Worm (Caenorhabditis elegans): ENCODE measurements around the gene ceeh-1.

DNA sequence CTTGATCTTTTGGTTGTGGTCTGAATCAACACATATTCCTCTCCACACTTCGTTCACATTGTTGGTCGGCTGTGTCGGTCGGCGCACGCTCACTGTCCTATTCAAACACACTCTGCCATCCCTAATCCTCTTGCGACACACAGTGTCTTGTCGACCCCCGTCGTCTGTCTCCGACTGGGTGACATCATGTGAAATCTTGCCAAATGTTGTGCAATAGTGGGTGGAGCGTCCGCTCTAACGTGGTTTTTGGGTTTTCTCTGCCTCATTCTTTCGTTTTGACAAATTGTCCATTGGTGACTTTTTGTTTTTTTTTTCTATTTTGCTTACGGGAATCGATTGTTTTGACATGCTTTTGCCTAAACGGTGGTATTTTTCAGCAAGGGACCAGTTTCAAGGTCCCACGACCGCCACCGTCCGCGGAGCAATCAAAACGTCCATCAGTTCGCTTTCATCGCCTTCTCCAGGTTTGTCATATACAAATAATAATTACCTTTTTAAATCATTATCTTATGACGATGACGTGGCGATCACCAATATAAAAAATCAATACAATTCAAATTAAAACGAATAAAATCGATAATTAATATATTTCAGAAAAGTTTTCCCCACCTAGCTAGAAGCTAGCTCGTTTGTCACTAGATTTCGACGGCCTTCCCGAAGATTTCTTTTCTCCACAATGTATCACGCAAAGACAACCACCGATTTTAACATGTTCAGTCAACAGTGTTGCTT lies 1.8 kb upstream of the ceeh-1 start:
- peak; percentile 78 for TF ChIP-seq flt-1 (GFP tag; IDR thresholded peaks at IDR 0.05)
- no peak for TF ChIP-seq ref-1 (GFP tag; conservative IDR thresholded peaks at IDR 0.05)
- TF ChIP-seq cog-1 (tag; optimal IDR thresholded peaks at IDR 0.05) = peak; percentile 85
- TF ChIP-seq med-1 (GFP tag; optimal IDR thresholded peaks at IDR 0.05; ENCODE audit: insufficient read depth) = no peak
- no peak for TF ChIP-seq tab-1 (GFP tag; IDR thresholded peaks at IDR 0.05)
- TF ChIP-seq klf-2 (GFP tag; conservative IDR thresholded peaks at IDR 0.05) = no peak
- no peak for TF ChIP-seq ztf-29 (GFP tag; IDR thresholded peaks at IDR 0.05)
- no peak for TF ChIP-seq ztf-23 (GFP tag; IDR thresholded peaks at IDR 0.05)
- peak; percentile 57; the same call in 1 of the 2 replicates for TF ChIP-seq T22C8.4 (GFP tag; IDR thresholded peaks at IDR 0.05)

Data from whole organism, midembryonic.